Fruit fly (Drosophila melanogaster): Measurements from ENCODE around the gene smp-30.

Gene smp-30

DNA sequence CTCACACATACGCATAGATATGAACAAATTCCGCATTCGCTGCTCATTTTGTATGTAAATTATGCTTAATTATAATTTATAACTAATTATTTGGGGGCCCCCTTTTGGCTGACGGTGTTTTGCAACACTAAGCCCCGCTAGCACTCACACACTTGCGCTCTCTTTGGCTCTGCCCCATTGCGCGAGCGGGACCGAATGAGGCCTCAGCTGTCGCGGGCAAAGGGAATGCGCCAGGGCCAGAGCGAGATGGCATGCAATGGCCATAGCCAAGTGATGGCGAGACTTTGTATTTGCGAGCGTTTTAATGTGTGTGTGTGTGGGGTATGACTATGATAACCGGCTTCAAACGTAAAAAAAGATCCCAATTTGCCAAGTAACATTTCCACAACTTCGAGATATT lies 12.0 kb downstream of the smp-30 start (continued):
- TF ChIP-seq ewg (GFP tag; optimal IDR thresholded peaks at IDR 0.05) (peak; percentile 74), D19A (tag; optimal IDR thresholded peaks at IDR 0.05) (no peak), Dll (GFP tag; IDR thresholded peaks at IDR 0.05; ENCODE audit: partially characterized antibody) (peak; percentile 27; the same call in 1 of the 4 replicates), bbx (GFP tag; IDR thresholded peaks at IDR 0.05; ENCODE audit: partially characterized antibody) (no peak), rib (GFP tag; IDR thresholded peaks at IDR 0.05) (peak; percentile 83; the same call in 1 of the 2 replicates), sisA (GFP tag; IDR thresholded peaks at IDR 0.05) (peak; percentile 34), oc (tag; optimal IDR thresholded peaks at IDR 0.05) (peak; percentile 75), Bgb (GFP tag; IDR thresholded peaks at IDR 0.05; ENCODE audit: partially characterized antibody) (peak; percentile 32; the same call in 1 of the 2 replicates), HLHmδ (GFP tag; optimal IDR thresholded peaks at IDR 0.05) (peak; percentile 77), CG15514 (GFP tag; optimal IDR thresholded peaks at IDR 0.05) (peak; percentile 22), Hand (GFP tag; optimal IDR thresholded peaks at IDR 0.05) (no peak), Deaf1 (tag; optimal IDR thresholded peaks at IDR 0.05) (peak; percentile 74), sr (GFP tag; IDR thresholded peaks at IDR 0.05) (no peak), Tbp (GFP tag; optimal IDR thresholded peaks at IDR 0.05) (no peak), CG1603 (tag; optimal IDR thresholded peaks at IDR 0.05) (peak; percentile 16), sqz (GFP tag; optimal IDR thresholded peaks at IDR 0.05) (peak; percentile 62), Mes4 (GFP tag; optimal IDR thresholded peaks at IDR 0.05) (no peak), stc (GFP tag; IDR thresholded peaks at IDR 0.05) (no peak), CG12071 (GFP tag; optimal IDR thresholded peaks at IDR 0.05) (peak; percentile 58), usp (GFP tag; optimal IDR thresholded peaks at IDR 0.05) (no peak), HmgZ (tag; optimal IDR thresholded peaks at IDR 0.05) (peak; percentile 56)

DNA sequence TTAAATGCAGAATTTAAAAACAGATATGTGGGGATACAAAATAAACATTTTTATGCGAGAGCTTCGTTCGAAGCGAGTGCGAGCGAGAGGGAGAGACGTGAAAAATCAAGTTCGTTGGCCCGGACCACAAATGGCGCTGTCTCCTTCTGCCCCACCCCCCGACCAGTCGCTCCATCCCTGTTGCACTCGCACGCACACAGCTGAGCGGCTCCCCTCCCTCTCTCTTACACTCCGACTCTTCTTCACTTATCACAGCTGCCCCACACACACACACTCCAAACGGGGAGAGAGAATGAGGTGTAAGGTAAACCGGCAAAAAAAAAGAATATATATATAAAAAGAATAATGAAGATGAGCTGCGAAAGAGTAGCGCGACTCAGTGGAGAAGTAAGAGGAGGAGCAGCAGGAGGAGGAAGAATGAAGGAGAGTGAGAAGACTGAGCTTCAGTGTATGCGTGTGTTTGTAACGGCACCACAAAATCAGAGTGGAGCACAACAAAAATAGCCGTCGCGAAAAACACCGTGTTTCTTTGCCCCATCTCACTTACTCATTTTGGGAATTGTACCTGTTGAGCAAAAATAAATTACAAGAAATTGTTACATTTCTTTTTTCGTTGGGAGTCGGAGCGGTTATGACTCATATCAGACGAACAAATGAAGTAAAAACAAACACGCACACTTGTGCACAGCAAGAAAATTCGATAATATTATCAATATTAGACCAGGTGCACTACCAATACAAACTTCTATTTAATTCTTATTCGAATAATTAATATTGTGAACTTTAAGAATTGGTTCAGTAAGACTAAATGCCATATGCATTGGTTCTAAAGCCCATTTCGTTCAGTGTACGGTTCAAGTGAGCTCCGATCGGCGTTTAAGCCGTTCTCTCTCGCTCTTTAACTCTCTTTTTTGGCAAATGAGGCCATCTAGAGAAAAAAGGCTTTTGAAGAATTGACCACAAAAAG lies 12.9 kb downstream of the smp-30 start:
- TF ChIP-seq Rfx (GFP tag; IDR thresholded peaks at IDR 0.05), result peak; percentile 97
- no peak for TF ChIP-seq CG14860 (GFP tag; IDR thresholded peaks at IDR 0.05; ENCODE audit: partially characterized antibody)
- peak; percentile 87 for TF ChIP-seq CG1647 (GFP tag; optimal IDR thresholded peaks at IDR 0.05)
- peak; percentile 94 for TF ChIP-seq Fer3 (tag; optimal IDR thresholded peaks at IDR 0.05)
- peak; percentile 84 for TF ChIP-seq CG7357 (GFP tag; IDR thresholded peaks at IDR 0.05)
- no peak for TF ChIP-seq nerfin-2 (GFP tag; IDR thresholded peaks at IDR 0.05; ENCODE audit: partially characterized antibody)
- no peak; the same call in 1 of the 2 replicates for TF ChIP-seq dan (GFP tag; IDR thresholded peaks at IDR 0.05)
- peak; percentile 95 for TF ChIP-seq az2 (GFP tag; optimal IDR thresholded peaks at IDR 0.05)
- peak; percentile 92 for TF ChIP-seq CG6175 (GFP tag; IDR thresholded peaks at IDR 0.05)
- peak; percentile 96 for TF ChIP-seq dmrt99B (tag; optimal IDR thresholded peaks at IDR 0.05)
- TF ChIP-seq Neu2 (GFP tag; optimal IDR thresholded peaks at IDR 0.05; ENCODE audit: borderline replicate concordance), result peak; percentile 53
- no peak for TF ChIP-seq yki (optimal IDR thresholded peaks at IDR 0.05)
- TF ChIP-seq HLH4C (GFP tag; IDR thresholded peaks at IDR 0.05; ENCODE audit: partially characterized antibody), result no peak
- TF ChIP-seq CG6791 (GFP tag; IDR thresholded peaks at IDR 0.05; ENCODE audit: partially characterized antibody), result no peak
- TF ChIP-seq bab2 (GFP tag; optimal IDR thresholded peaks at IDR 0.05), result peak; percentile 92
- no peak for TF ChIP-seq Doc2 (GFP tag; IDR thresholded peaks at IDR 0.05)
- peak; percentile 90 for TF ChIP-seq CG7786 (GFP tag; optimal IDR thresholded peaks at IDR 0.05)
- TF ChIP-seq Nf-YA (GFP tag; IDR thresholded peaks at IDR 0.05), result peak; percentile 92
- TF ChIP-seq CG12219 (GFP tag; optimal IDR thresholded peaks at IDR 0.05), result peak; percentile 94
- peak; percentile 92 for TF ChIP-seq Atf3 (GFP tag; optimal IDR thresholded peaks at IDR 0.05)
- peak; percentile 88 for TF ChIP-seq CG11723 (GFP tag; optimal IDR thresholded peaks at IDR 0.05)
- peak; percentile 89 for TF ChIP-seq CG5953 (GFP tag; IDR thresholded peaks at IDR 0.05)
- peak; percentile 87 for TF ChIP-seq bowl (GFP tag; IDR thresholded peaks at IDR 0.05)
- no peak for TF ChIP-seq Sin3A (optimal IDR thresholded peaks at IDR 0.05)
- TF ChIP-seq trem (tag; optimal IDR thresholded peaks at IDR 0.05), result peak; percentile 90
- peak; percentile 95 for TF ChIP-seq CG10979 (tag; optimal IDR thresholded peaks at IDR 0.05)
- no peak for TF ChIP-seq CG7963 (GFP tag; IDR thresholded peaks at IDR 0.05; ENCODE audit: partially characterized antibody)
- TF ChIP-seq grau (tag; optimal IDR thresholded peaks at IDR 0.05), result peak; percentile 93

All from whole organism, embryonic.